Fruit fly (Drosophila melanogaster) whole organism, embryonic: Measurements from ENCODE around the gene arx.
A peak's percentile ranks its signal among the peaks of the same experiment; 100 is the strongest.

Experiments
- Awh ChIP-seq: fragments of 200-800 bp; sonication (Bioruptor generic); IDR thresholded peaks from 2 replicates; pipeline ENCODE4, ENCODE4 v1.3.6; 2022; ENCODE audit warnings: missing biosample characterization, missing genetic modification characterization
- B-H2 ChIP-seq: fragments of 200-800 bp; sonication (Bioruptor generic); optimal IDR thresholded peaks from 2 replicates; lab custom pipeline; 2018; ENCODE audit warnings: missing biosample characterization, mild to moderate bottlenecking, missing genetic modification characterization
- CG1024 ChIP-seq: fragments of 200-800 bp; sonication (Bioruptor generic); IDR thresholded peaks from 2 replicates; pipeline ENCODE4 v1.3.6; 2022; ENCODE audit warnings: missing biosample characterization, missing genetic modification characterization
- CG11456 ChIP-seq: fragments of 200-800 bp; sonication (Bioruptor generic); IDR thresholded peaks from 3 replicates; pipeline ENCODE4 v1.3.6; 2022; ENCODE audit warnings: missing biosample characterization, missing genetic modification characterization
- CG12942 ChIP-seq: fragments of 200-800 bp; sonication (Bioruptor generic); optimal IDR thresholded peaks from 3 replicates; lab custom pipeline; 2016; ENCODE audit warnings: missing biosample characterization, missing genetic modification characterization
- CG13624 ChIP-seq: fragments of 200-800 bp; sonication (Bioruptor generic); optimal IDR thresholded peaks from 2 replicates; lab custom pipeline; 2016; ENCODE audit warnings: missing biosample characterization, missing genetic modification characterization
- CG13894 ChIP-seq: fragments of 200-800 bp; sonication (Bioruptor generic); optimal IDR thresholded peaks from 3 replicates; lab custom pipeline; 2018; ENCODE audit warnings: missing biosample characterization, mild to moderate bottlenecking, missing genetic modification characterization, moderate library complexity
- CG15514 ChIP-seq: fragments of 200-800 bp; sonication (Bioruptor generic); optimal IDR thresholded peaks from 3 replicates; lab custom pipeline; 2017; ENCODE audit warnings: missing biosample characterization, missing genetic modification characterization, mild to moderate bottlenecking, moderate library complexity, missing genetic modification reagents
- CG15696 ChIP-seq: fragments of 200-800 bp; sonication (Bioruptor generic); optimal IDR thresholded peaks from 2 replicates; lab custom pipeline; 2019; ENCODE audit warnings: missing biosample characterization, mild to moderate bottlenecking, missing genetic modification characterization, moderate library complexity
- CG17361 ChIP-seq: fragments of 200-800 bp; sonication (Bioruptor generic); IDR thresholded peaks from 3 replicates; pipeline ENCODE4 v1.3.6; 2022; ENCODE audit warnings: missing biosample characterization, missing genetic modification characterization
- CG17568 ChIP-seq: fragments of 200-800 bp; sonication (Bioruptor generic); optimal IDR thresholded peaks from 2 replicates; lab custom pipeline; 2018; ENCODE audit warnings: missing biosample characterization, mild to moderate bottlenecking, missing genetic modification characterization, moderate library complexity
- CG18619 ChIP-seq: fragments of 200-800 bp; sonication (Bioruptor generic); optimal IDR thresholded peaks from 3 replicates; lab custom pipeline; 2017; ENCODE audit warnings: missing biosample characterization, mild to moderate bottlenecking, missing genetic modification characterization
- CG18764 ChIP-seq: fragments of 200-800 bp; sonication (Bioruptor generic); optimal IDR thresholded peaks from 3 replicates; lab custom pipeline; 2016; ENCODE audit warnings: missing biosample characterization, missing genetic modification characterization
- CG2889 ChIP-seq: fragments of 200-800 bp; sonication (Bioruptor generic); IDR thresholded peaks from 3 replicates; pipeline ENCODE4 v1.3.6; 2022; ENCODE audit warnings: missing biosample characterization, missing genetic modification characterization
- CG30020 ChIP-seq: fragments of 200-800 bp; optimal IDR thresholded peaks from 2 replicates; lab custom pipeline; 2019; ENCODE audit warnings: missing biosample characterization, mild to moderate bottlenecking, missing genetic modification characterization, moderate library complexity
- CG31441 ChIP-seq: fragments of 200-800 bp; sonication (Bioruptor generic); IDR thresholded peaks from 2 replicates; pipeline ENCODE4 v1.3.6; 2022; ENCODE audit warnings: missing biosample characterization, missing genetic modification characterization
- CG3281 ChIP-seq: fragments of 200-800 bp; sonication (Bioruptor generic); optimal IDR thresholded peaks from 3 replicates; lab custom pipeline; 2017; ENCODE audit warnings: missing biosample characterization, mild to moderate bottlenecking, missing genetic modification characterization
- CG3838 ChIP-seq: fragments of 200-800 bp; sonication (Bioruptor generic); optimal IDR thresholded peaks from 3 replicates; lab custom pipeline; 2016; ENCODE audit warnings: missing biosample characterization, missing genetic modification characterization
- CG4360 ChIP-seq: fragments of 200-800 bp; sonication (Bioruptor generic); IDR thresholded peaks from 2 replicates; pipeline ENCODE4 v1.3.6; 2022; ENCODE audit warnings: missing biosample characterization, missing genetic modification characterization
- CG6765 ChIP-seq: fragments of 200-800 bp; sonication (Bioruptor generic); optimal IDR thresholded peaks from 3 replicates; lab custom pipeline; 2017; ENCODE audit warnings: missing biosample characterization, mild to moderate bottlenecking, missing genetic modification characterization
- CG7556 ChIP-seq: fragments of 200-800 bp; sonication (Bioruptor generic); optimal IDR thresholded peaks from 2 replicates; lab custom pipeline; 2017; ENCODE audit warnings: missing biosample characterization, mild to moderate bottlenecking, missing genetic modification characterization
- CG7963 ChIP-seq: fragments of 200-800 bp; sonication (Bioruptor generic); IDR thresholded peaks from 3 replicates; pipeline ENCODE4 v1.3.6; 2022; ENCODE audit warnings: missing biosample characterization, missing genetic modification characterization; ENCODE audit not compliant: partially characterized antibody
- CG8290 ChIP-seq, 3 experiments: fragments of 200-800 bp; sonication (Bioruptor generic); optimal IDR thresholded peaks; 2 replicates each; lab custom pipeline; 2016 to 2019; ENCODE audit warnings: missing biosample characterization in 3 of 3, missing genetic modification characterization in 3 of 3, mild to moderate bottlenecking in 2 of 3, moderate library complexity in 1 of 3
- Dip3 ChIP-seq: fragments of 200-800 bp; sonication (Bioruptor generic); optimal IDR thresholded peaks from 3 replicates; lab custom pipeline; 2016; ENCODE audit warnings: missing biosample characterization, missing genetic modification characterization
- Ets97D ChIP-seq: fragments of 200-800 bp; sonication (Bioruptor generic); optimal IDR thresholded peaks from 3 replicates; lab custom pipeline; 2016; ENCODE audit warnings: missing biosample characterization, missing genetic modification characterization
- Gug ChIP-seq: fragments of 200-800 bp; sonication (Bioruptor generic); IDR thresholded peaks from 4 replicates; pipeline ENCODE4 v1.3.6; 2022; ENCODE audit warnings: missing biosample characterization, missing genetic modification characterization
- HLH4C ChIP-seq: fragments of 200-800 bp; sonication (Bioruptor generic); IDR thresholded peaks from 3 replicates; pipeline ENCODE4 v1.3.6; 2022; ENCODE audit warnings: missing biosample characterization, missing genetic modification characterization; ENCODE audit not compliant: partially characterized antibody
- Hey ChIP-seq: fragments of 200-800 bp; sonication (Bioruptor generic); optimal IDR thresholded peaks from 3 replicates; lab custom pipeline; 2018; ENCODE audit warnings: missing biosample characterization, mild to moderate bottlenecking, missing genetic modification characterization
- Hr39 ChIP-seq: fragments of >200 bp; optimal IDR thresholded peaks from 2 replicates; lab custom pipeline; 2017
- Hsf ChIP-seq: fragments of 200-800 bp; sonication (Bioruptor generic); optimal IDR thresholded peaks from 3 replicates; lab custom pipeline; 2016; ENCODE audit warnings: missing biosample characterization, missing genetic modification characterization
- Lhr ChIP-seq: fragments of 200-800 bp; sonication (Bioruptor generic); optimal IDR thresholded peaks from 3 replicates; lab custom pipeline; 2017; ENCODE audit warnings: mild to moderate bottlenecking, missing biosample characterization, missing genetic modification reagents, missing genetic modification characterization
- Med ChIP-seq: fragments of 200-800 bp; sonication (Bioruptor generic); peaks from one replicate; lab custom pipeline; 2016; ENCODE audit warnings: missing biosample characterization, missing genetic modification characterization, mild to moderate bottlenecking, inconsistent platforms, moderate library complexity
- NFAT ChIP-seq: fragments of 200-800 bp; sonication (Bioruptor generic); IDR thresholded peaks from 2 replicates; pipeline ENCODE4 v1.3.6; 2022; ENCODE audit warnings: missing biosample characterization, missing genetic modification characterization
- Nf-YB ChIP-seq: fragments of 200-800 bp; sonication (Bioruptor generic); optimal IDR thresholded peaks from 3 replicates; lab custom pipeline; 2019; ENCODE audit warnings: missing biosample characterization, mild to moderate bottlenecking, missing genetic modification characterization, moderate library complexity
- Xrp1 ChIP-seq: fragments of 200-800 bp; sonication (Bioruptor generic); IDR thresholded peaks from 2 replicates; pipeline ENCODE4 v1.3.6; 2022; ENCODE audit warnings: missing biosample characterization, missing genetic modification characterization
- al ChIP-seq: fragments of 200-800 bp; sonication (Bioruptor generic); IDR thresholded peaks from 2 replicates; pipeline ENCODE4 v1.3.6; 2022; ENCODE audit warnings: missing biosample characterization, missing genetic modification characterization
- bigmax ChIP-seq: fragments of 200-800 bp; sonication (Bioruptor generic); optimal IDR thresholded peaks from 2 replicates; lab custom pipeline; 2018; ENCODE audit warnings: missing biosample characterization, mild to moderate bottlenecking, missing genetic modification characterization
- chif ChIP-seq, 2 experiments: fragments of 200-800 bp; sonication (Bioruptor generic); optimal IDR thresholded peaks; 3 replicates each; lab custom pipeline; 2016; ENCODE audit warnings: missing biosample characterization in 2 of 2, missing genetic modification characterization in 2 of 2
- crc ChIP-seq: fragments of 200-800 bp; sonication (Bioruptor generic); optimal IDR thresholded peaks from 2 replicates; lab custom pipeline; 2016; ENCODE audit warnings: missing biosample characterization, missing genetic modification characterization
- eyg ChIP-seq: fragments of 200-800 bp; sonication (Bioruptor generic); optimal IDR thresholded peaks from 3 replicates; lab custom pipeline; 2016; ENCODE audit warnings: missing biosample characterization, missing genetic modification characterization
- fd64A ChIP-seq: fragments of 200-800 bp; sonication (Bioruptor generic); optimal IDR thresholded peaks from 3 replicates; lab custom pipeline; 2018; ENCODE audit warnings: missing biosample characterization, mild to moderate bottlenecking, missing genetic modification characterization
- fru ChIP-seq: fragments of >200 bp; optimal IDR thresholded peaks from 2 replicates; lab custom pipeline; 2017
- gcm2 ChIP-seq: fragments of 200-800 bp; sonication (Bioruptor generic); optimal IDR thresholded peaks from 2 replicates; lab custom pipeline; 2016; ENCODE audit warnings: missing biosample characterization, missing genetic modification characterization
- gfzf ChIP-seq: fragments of 200-800 bp; sonication (Bioruptor generic); optimal IDR thresholded peaks from 2 replicates; lab custom pipeline; 2016; ENCODE audit warnings: missing biosample characterization, mild to moderate bottlenecking, missing genetic modification characterization, moderate library complexity
- onecut ChIP-seq: fragments of 200-800 bp; sonication (Bioruptor generic); IDR thresholded peaks from 2 replicates; pipeline ENCODE4 v1.3.6; 2022; ENCODE audit warnings: missing biosample characterization, missing genetic modification characterization
- org-1 ChIP-seq: fragments of 200-800 bp; sonication (Bioruptor generic); optimal IDR thresholded peaks from 2 replicates; lab custom pipeline; 2017; ENCODE audit warnings: missing biosample characterization, missing genetic modification characterization
- sqz ChIP-seq: fragments of 200-800 bp; sonication (Bioruptor generic); optimal IDR thresholded peaks from 3 replicates; lab custom pipeline; 2018; ENCODE audit warnings: missing biosample characterization, mild to moderate bottlenecking, missing genetic modification characterization
- stc ChIP-seq: fragments of 200-800 bp; sonication (Bioruptor generic); IDR thresholded peaks from 2 replicates; pipeline ENCODE4 v1.3.6; 2022; ENCODE audit warnings: missing biosample characterization, missing genetic modification characterization
- stwl ChIP-seq: fragments of 200-800 bp; sonication (Bioruptor generic); optimal IDR thresholded peaks from 3 replicates; lab custom pipeline; 2018; ENCODE audit warnings: missing biosample characterization, mild to moderate bottlenecking, missing genetic modification characterization, moderate library complexity
- wdn ChIP-seq: fragments of 200-800 bp; sonication (Bioruptor generic); IDR thresholded peaks from 2 replicates; pipeline ENCODE4 v1.3.6; 2022; ENCODE audit warnings: missing biosample characterization, missing genetic modification characterization

Gene arx

DNA sequence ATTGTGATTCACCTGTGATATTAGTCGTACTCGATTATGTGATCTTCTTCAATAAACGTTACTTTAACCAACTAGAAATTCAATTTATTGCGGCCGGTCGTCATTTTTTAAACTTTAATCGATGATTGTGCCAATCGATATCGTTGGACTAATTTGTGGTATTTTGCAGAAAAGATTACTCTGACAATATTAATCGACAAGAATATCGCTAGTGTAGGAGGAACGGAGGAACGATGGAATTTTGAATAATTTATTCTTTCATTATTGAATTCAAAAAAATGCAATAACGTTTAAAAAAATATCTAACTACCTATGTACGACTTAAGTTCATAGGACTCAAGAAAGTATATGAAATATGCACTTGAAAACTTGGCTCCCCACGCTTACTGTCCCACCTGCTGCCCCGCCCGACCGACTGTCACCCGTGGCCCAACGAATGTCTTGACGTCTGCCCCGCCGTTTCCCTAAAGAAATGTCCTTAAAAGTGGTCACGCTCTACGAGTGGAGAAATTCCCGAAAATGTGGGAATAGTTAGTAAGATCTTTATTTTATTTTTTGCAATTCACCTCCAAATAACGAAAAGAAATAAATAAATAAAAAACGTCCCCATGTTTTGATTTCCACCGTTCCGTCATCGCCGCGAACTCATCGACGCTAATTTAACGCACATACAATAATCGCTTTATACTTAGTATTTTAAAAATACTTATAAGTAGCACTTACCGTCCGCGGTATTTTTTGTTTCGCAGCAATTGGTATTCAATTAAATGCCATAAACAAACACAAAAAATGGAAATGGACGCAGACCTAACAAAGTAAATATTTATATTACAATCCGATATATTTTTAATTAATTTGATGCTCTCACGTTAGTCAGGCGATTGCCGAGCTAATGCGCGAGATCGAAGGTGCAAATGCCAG lies 35.6 kb downstream of the arx start, which contains the start of gene CG14074 (continued):
- no peak for TF ChIP-seq CG4360 (GFP tag; lab: Robert Waterston, UW)
- TF ChIP-seq fd64A (GFP tag; lab: Kevin White, UChicago), result no peak
- TF ChIP-seq stc (GFP tag; lab: Robert Waterston, UW), result no peak
- TF ChIP-seq CG8290 (GFP tag; optimal IDR thresholded peaks at IDR 0.05; lab: Kevin White, UChicago), result peak; percentile 12
- TF ChIP-seq CG8290 (tag; optimal IDR thresholded peaks at IDR 0.05; lab: Kevin White, UChicago), result peak; percentile 59 to 72
- TF ChIP-seq gcm2 (GFP tag; lab: Kevin White, UChicago), result no peak
- no peak for TF ChIP-seq bigmax (GFP tag; lab: Kevin White, UChicago)
- TF ChIP-seq stwl (tag; lab: Kevin White, UChicago), result peak; percentile 48
- peak; percentile 26 for TF ChIP-seq Med (GFP tag; lab: Kevin White, UChicago)
- TF ChIP-seq al (GFP tag; lab: Robert Waterston, UW), result no peak
- TF ChIP-seq CG30020 (tag; lab: Kevin White, UChicago), result peak; percentile 66
- no peak for TF ChIP-seq CG31441 (GFP tag; lab: Robert Waterston, UW)
- peak; percentile 9 for TF ChIP-seq Lhr (GFP tag; lab: Kevin White, UChicago)
- no peak for TF ChIP-seq onecut (GFP tag; lab: Robert Waterston, UW)
- TF ChIP-seq Hey, result no peak
- TF ChIP-seq Ets97D (GFP tag; lab: Kevin White, UChicago), result no peak
- no peak for TF ChIP-seq Nf-YB
- no peak for TF ChIP-seq CG7556 (GFP tag; lab: Kevin White, UChicago)
- TF ChIP-seq Gug (GFP tag; lab: Robert Waterston, UW), result no peak
- peak; percentile 62 for TF ChIP-seq gfzf
- no peak for TF ChIP-seq CG17568 (GFP tag; lab: Kevin White, UChicago)
- no peak for TF ChIP-seq CG13894 (tag; lab: Kevin White, UChicago)
- no peak for TF ChIP-seq wdn (GFP tag; lab: Robert Waterston, UW)
- no peak for TF ChIP-seq Dip3 (GFP tag; lab: Kevin White, UChicago)
- TF ChIP-seq Hsf (GFP tag; lab: Kevin White, UChicago), result peak; percentile 7
- TF ChIP-seq CG6765 (GFP tag; lab: Kevin White, UChicago), result no peak
- 0 out of 3 replicates have a peak, but pooled peaks have one; percentile 36 for TF ChIP-seq CG17361 (GFP tag; lab: Robert Waterston, UW)
- TF ChIP-seq CG3281, result no peak
- TF ChIP-seq org-1 (GFP tag; lab: Kevin White, UChicago), result no peak
- TF ChIP-seq CG15514 (GFP tag; lab: Kevin White, UChicago), result peak; percentile 2
- no peak for TF ChIP-seq CG13624 (GFP tag; lab: Kevin White, UChicago)
- TF ChIP-seq NFAT, result no peak
- TF ChIP-seq chif (GFP tag; optimal IDR thresholded peaks at IDR 0.05; lab: Kevin White, UChicago), result no peak
- TF ChIP-seq Hr39 (lab: Kevin White, UChicago), result no peak
- no peak for TF ChIP-seq CG1024 (GFP tag; lab: Robert Waterston, UW)
- TF ChIP-seq Xrp1 (GFP tag; lab: Robert Waterston, UW), result no peak
- TF ChIP-seq eyg (GFP tag; lab: Kevin White, UChicago), result no peak
- no peak for TF ChIP-seq CG12942 (GFP tag; lab: Kevin White, UChicago)
- no peak for TF ChIP-seq sqz (GFP tag; lab: Kevin White, UChicago)
- TF ChIP-seq CG2889, result no peak
- no peak for TF ChIP-seq CG18764 (GFP tag; lab: Kevin White, UChicago)
- no peak for TF ChIP-seq CG18619
- peak; percentile 68 for TF ChIP-seq CG7963
- no peak for TF ChIP-seq Awh (GFP tag; lab: Robert Waterston, UW)
- TF ChIP-seq B-H2, result no peak
- TF ChIP-seq fru (lab: Kevin White, UChicago), result no peak
- no peak for TF ChIP-seq CG3838
- no peak for TF ChIP-seq crc (GFP tag; lab: Kevin White, UChicago)
- no peak for TF ChIP-seq CG15696
- no peak for TF ChIP-seq CG11456 (GFP tag; lab: Robert Waterston, UW)
- peak; percentile 59; the same call in 2 of the 3 replicates for TF ChIP-seq HLH4C
